Fruit fly (Drosophila melanogaster) whole organism, embryonic: ENCODE data around the gene Fer3HCH.

Source experiments
- Atf3 ChIP-seq: fragments of 200-800 bp; sonication (Bioruptor generic); optimal IDR thresholded peaks from 3 replicates; lab custom pipeline; 2016; ENCODE audit warnings: missing biosample characterization, missing genetic modification characterization
- Atf6 ChIP-seq: fragments of 200-800 bp; sonication (Bioruptor generic); IDR thresholded peaks from 2 replicates; pipeline ENCODE4 v1.3.6; 2022; ENCODE audit warnings: missing biosample characterization, missing genetic modification characterization
- Awh ChIP-seq: fragments of 200-800 bp; sonication (Bioruptor generic); IDR thresholded peaks from 2 replicates; pipeline ENCODE4, ENCODE4 v1.3.6; 2022; ENCODE audit warnings: missing biosample characterization, missing genetic modification characterization
- Bgb ChIP-seq: fragments of 200-800 bp; sonication (Bioruptor generic); IDR thresholded peaks from 2 replicates; pipeline ENCODE4 v1.3.6; 2022; ENCODE audit warnings: missing biosample characterization, missing genetic modification characterization; ENCODE audit not compliant: partially characterized antibody
- CG10979 ChIP-seq: fragments of 200-800 bp; sonication (Bioruptor generic); optimal IDR thresholded peaks from 2 replicates; lab custom pipeline; 2018; ENCODE audit warnings: missing biosample characterization, mild to moderate bottlenecking, missing genetic modification characterization, moderate library complexity
- CG11696 ChIP-seq: fragments of 200-800 bp; sonication (Bioruptor generic); IDR thresholded peaks from 2 replicates; pipeline ENCODE4 v1.3.6; 2022; ENCODE audit warnings: missing biosample characterization, missing genetic modification characterization
- CG12391 ChIP-seq: fragments of 200-800 bp; sonication (Bioruptor generic); optimal IDR thresholded peaks from 3 replicates; lab custom pipeline; 2018; ENCODE audit warnings: missing biosample characterization, mild to moderate bottlenecking, missing genetic modification characterization, moderate library complexity
- CG13287 ChIP-seq: fragments of 200-800 bp; sonication (Bioruptor generic); IDR thresholded peaks from 2 replicates; pipeline ENCODE4 v1.3.6; 2022; ENCODE audit warnings: missing biosample characterization, missing genetic modification characterization; ENCODE audit not compliant: partially characterized antibody
- CG14050 ChIP-seq: fragments of 200-800 bp; sonication (Bioruptor generic); IDR thresholded peaks from 3 replicates; pipeline ENCODE4 v1.3.6; 2022; ENCODE audit warnings: missing biosample characterization, missing genetic modification characterization
- CG18476 ChIP-seq: fragments of 200-800 bp; sonication (Bioruptor generic); optimal IDR thresholded peaks from 2 replicates; lab custom pipeline; 2016; ENCODE audit warnings: missing biosample characterization, mild to moderate bottlenecking, missing genetic modification characterization
- CG18599 ChIP-seq: fragments of 200-800 bp; sonication (Bioruptor generic); optimal IDR thresholded peaks from 3 replicates; lab custom pipeline; 2017; ENCODE audit warnings: missing biosample characterization, missing genetic modification characterization, mild to moderate bottlenecking, moderate library complexity, missing genetic modification reagents
- CG32767 ChIP-seq: fragments of 200-800 bp; sonication (Bioruptor generic); IDR thresholded peaks from 2 replicates; pipeline ENCODE4 v1.3.6; 2022; ENCODE audit warnings: missing biosample characterization, missing genetic modification characterization
- CG3838 ChIP-seq: fragments of 200-800 bp; sonication (Bioruptor generic); optimal IDR thresholded peaks from 3 replicates; lab custom pipeline; 2016; ENCODE audit warnings: missing biosample characterization, missing genetic modification characterization
- CG3995 ChIP-seq: fragments of 200-800 bp; sonication (Bioruptor generic); optimal IDR thresholded peaks from 3 replicates; lab custom pipeline; 2016; ENCODE audit warnings: missing biosample characterization, missing genetic modification characterization
- CG8290 ChIP-seq, 3 experiments: fragments of 200-800 bp; sonication (Bioruptor generic); optimal IDR thresholded peaks; 2 replicates each; lab custom pipeline; 2016 to 2019; ENCODE audit warnings: missing biosample characterization in 3 of 3, missing genetic modification characterization in 3 of 3, mild to moderate bottlenecking in 2 of 3, moderate library complexity in 1 of 3
- CG8388 ChIP-seq: fragments of 200-800 bp; sonication (Bioruptor generic); optimal IDR thresholded peaks from 2 replicates; lab custom pipeline; 2019; ENCODE audit warnings: missing biosample characterization, mild to moderate bottlenecking, missing genetic modification characterization, moderate library complexity
- CG8478 ChIP-seq: fragments of >200 bp; optimal IDR thresholded peaks from 2 replicates; lab custom pipeline; 2018
- CG9932 ChIP-seq: fragments of 200-800 bp; sonication (Bioruptor generic); IDR thresholded peaks from 2 replicates; pipeline ENCODE4 v1.3.6; 2022; ENCODE audit warnings: missing biosample characterization, missing genetic modification characterization
- D19A ChIP-seq: fragments of 200-800 bp; optimal IDR thresholded peaks from 3 replicates; lab custom pipeline; 2019; ENCODE audit warnings: missing biosample characterization, mild to moderate bottlenecking, missing genetic modification characterization, moderate library complexity
- D19B ChIP-seq: fragments of 200-800 bp; sonication (Bioruptor generic); optimal IDR thresholded peaks from 2 replicates; lab custom pipeline; 2017; ENCODE audit warnings: missing biosample characterization, mild to moderate bottlenecking, missing genetic modification characterization
- Gsc ChIP-seq: fragments of 200-800 bp; sonication (Bioruptor generic); IDR thresholded peaks from 2 replicates; pipeline ENCODE4 v1.3.6; 2022; ENCODE audit warnings: missing biosample characterization, missing genetic modification characterization
- HLH4C ChIP-seq: fragments of 200-800 bp; sonication (Bioruptor generic); IDR thresholded peaks from 3 replicates; pipeline ENCODE4 v1.3.6; 2022; ENCODE audit warnings: missing biosample characterization, missing genetic modification characterization; ENCODE audit not compliant: partially characterized antibody
- HmgZ ChIP-seq: fragments of 200-800 bp; sonication (Bioruptor generic); optimal IDR thresholded peaks from 2 replicates; lab custom pipeline; 2018; ENCODE audit warnings: missing biosample characterization, mild to moderate bottlenecking, missing genetic modification characterization
- Hmr ChIP-seq: fragments of 200-800 bp; sonication (Bioruptor generic); optimal IDR thresholded peaks from 3 replicates; lab custom pipeline; 2017; ENCODE audit warnings: mild to moderate bottlenecking, missing biosample characterization, missing genetic modification reagents, missing genetic modification characterization
- Hmx ChIP-seq: fragments of 200-800 bp; sonication (Bioruptor generic); optimal IDR thresholded peaks from 2 replicates; lab custom pipeline; 2016; ENCODE audit warnings: missing biosample characterization, missing genetic modification characterization
- Hr78 ChIP-seq, 2 experiments: fragments of 200-800 bp in 1 of 2; fragments of >200 bp in 1 of 2; sonication (Bioruptor generic) in 1 of 2; optimal IDR thresholded peaks; 2 replicates each; lab custom pipeline; 2017 to 2019; ENCODE audit warnings: missing biosample characterization in 2 of 2, missing genetic modification characterization in 2 of 2, mild to moderate bottlenecking in 1 of 2, moderate library complexity in 1 of 2
- Myb ChIP-seq: fragments of 200-800 bp; sonication (Bioruptor generic); optimal IDR thresholded peaks from 2 replicates; lab custom pipeline; 2016; ENCODE audit warnings: missing biosample characterization, missing genetic modification characterization
- Nf-YB ChIP-seq: fragments of 200-800 bp; sonication (Bioruptor generic); optimal IDR thresholded peaks from 3 replicates; lab custom pipeline; 2019; ENCODE audit warnings: missing biosample characterization, mild to moderate bottlenecking, missing genetic modification characterization, moderate library complexity
- Nf-YC ChIP-seq: fragments of 200-800 bp; optimal IDR thresholded peaks from 3 replicates; lab custom pipeline; 2019; ENCODE audit warnings: missing biosample characterization, mild to moderate bottlenecking, missing genetic modification characterization, moderate library complexity
- Opbp ChIP-seq: fragments of 200-800 bp; sonication (Bioruptor generic); IDR thresholded peaks from 3 replicates; pipeline ENCODE4 v1.3.6; 2022; ENCODE audit warnings: missing biosample characterization, missing genetic modification characterization; ENCODE audit not compliant: partially characterized antibody
- Pdp1 ChIP-seq, 2 experiments: fragments of 200-800 bp; sonication (Bioruptor generic); optimal IDR thresholded peaks; 3 replicates each; lab custom pipeline; 2016; ENCODE audit warnings: missing biosample characterization in 2 of 2, missing genetic modification characterization in 2 of 2, mild to moderate bottlenecking in 1 of 2, moderate library complexity in 1 of 2
- Ptx1 ChIP-seq: fragments of 200-800 bp; sonication (Bioruptor generic); IDR thresholded peaks from 2 replicates; pipeline ENCODE4 v1.3.6; 2022; ENCODE audit warnings: missing biosample characterization, missing genetic modification characterization
- Xbp1 ChIP-seq: fragments of 200-800 bp; sonication (Bioruptor generic); optimal IDR thresholded peaks from 3 replicates; lab custom pipeline; 2016; ENCODE audit warnings: missing biosample characterization, mild to moderate bottlenecking, missing genetic modification characterization
- az2 ChIP-seq: fragments of 200-800 bp; sonication (Bioruptor generic); optimal IDR thresholded peaks from 3 replicates; lab custom pipeline; 2016; ENCODE audit warnings: missing biosample characterization, missing genetic modification characterization
- ci ChIP-seq: fragments of 200-800 bp; sonication (Bioruptor generic); IDR thresholded peaks from 3 replicates; pipeline ENCODE4 v1.3.6; 2022; ENCODE audit warnings: missing biosample characterization, missing genetic modification characterization
- croc ChIP-seq: fragments of 200-800 bp; sonication (Bioruptor generic); conservative IDR thresholded peaks from 3 replicates; pipeline ENCODE4 v1.3.6; 2022; ENCODE audit warnings: missing biosample characterization, missing genetic modification characterization
- dm ChIP-seq: fragments of 200-800 bp; sonication (Bioruptor generic); optimal IDR thresholded peaks from 3 replicates; lab custom pipeline; 2016; ENCODE audit warnings: missing biosample characterization, missing genetic modification characterization
- gcm2 ChIP-seq: fragments of 200-800 bp; sonication (Bioruptor generic); optimal IDR thresholded peaks from 2 replicates; lab custom pipeline; 2016; ENCODE audit warnings: missing biosample characterization, missing genetic modification characterization
- grn ChIP-seq: fragments of 200-800 bp; sonication (Bioruptor generic); optimal IDR thresholded peaks from 3 replicates; lab custom pipeline; 2017; ENCODE audit warnings: missing biosample characterization, missing genetic modification characterization
- her ChIP-seq: fragments of 200-800 bp; sonication (Bioruptor generic); optimal IDR thresholded peaks from 2 replicates; lab custom pipeline; 2016; ENCODE audit warnings: missing biosample characterization, missing genetic modification characterization
- lola ChIP-seq, 3 experiments: fragments of >200 bp in 2 of 3; fragments of 200-800 bp in 1 of 3; sonication (Bioruptor generic) in 1 of 3; optimal IDR thresholded peaks; 2 replicates each; lab custom pipeline; 2017 to 2019; ENCODE audit warnings: missing biosample characterization in 3 of 3, missing genetic modification characterization in 3 of 3, mild to moderate bottlenecking in 1 of 3, moderate library complexity in 1 of 3
- nom ChIP-seq: fragments of 200-800 bp; sonication (Bioruptor generic); optimal IDR thresholded peaks from 2 replicates; lab custom pipeline; 2017; ENCODE audit warnings: missing biosample characterization, missing genetic modification characterization, mild to moderate bottlenecking, moderate library complexity, missing genetic modification reagents
- oc ChIP-seq: fragments of 200-800 bp; sonication (Bioruptor generic); optimal IDR thresholded peaks from 2 replicates; lab custom pipeline; 2018; ENCODE audit warnings: missing biosample characterization, mild to moderate bottlenecking, missing genetic modification characterization, moderate library complexity
- peb ChIP-seq: fragments of 200-800 bp; sonication (Bioruptor generic); IDR thresholded peaks from 2 replicates; pipeline ENCODE4 v1.3.6; 2022; ENCODE audit warnings: missing biosample characterization, missing genetic modification characterization
- phol ChIP-seq: fragments of 200-800 bp; sonication (Bioruptor generic); optimal IDR thresholded peaks from 3 replicates; lab custom pipeline; 2018; ENCODE audit warnings: missing biosample characterization, mild to moderate bottlenecking, missing genetic modification characterization, moderate library complexity
- row ChIP-seq: fragments of 200-800 bp; sonication (Bioruptor generic); IDR thresholded peaks from 3 replicates; pipeline ENCODE4 v1.3.6; 2022; ENCODE audit warnings: missing biosample characterization, missing genetic modification characterization
- stc ChIP-seq: fragments of 200-800 bp; sonication (Bioruptor generic); IDR thresholded peaks from 2 replicates; pipeline ENCODE4 v1.3.6; 2022; ENCODE audit warnings: missing biosample characterization, missing genetic modification characterization
- vfl ChIP-seq: fragments of 200-800 bp; sonication (Bioruptor generic); optimal IDR thresholded peaks from 2 replicates; lab custom pipeline; 2016; ENCODE audit warnings: missing biosample characterization, missing genetic modification characterization
- wek ChIP-seq: fragments of 200-800 bp; sonication (Bioruptor generic); optimal IDR thresholded peaks from 3 replicates; lab custom pipeline; 2018; ENCODE audit warnings: missing biosample characterization, mild to moderate bottlenecking, missing genetic modification characterization, moderate library complexity
- yki ChIP-seq: fragments of >200 bp; optimal IDR thresholded peaks from 3 replicates; lab custom pipeline; 2018

The Fer3HCH gene

DNA sequence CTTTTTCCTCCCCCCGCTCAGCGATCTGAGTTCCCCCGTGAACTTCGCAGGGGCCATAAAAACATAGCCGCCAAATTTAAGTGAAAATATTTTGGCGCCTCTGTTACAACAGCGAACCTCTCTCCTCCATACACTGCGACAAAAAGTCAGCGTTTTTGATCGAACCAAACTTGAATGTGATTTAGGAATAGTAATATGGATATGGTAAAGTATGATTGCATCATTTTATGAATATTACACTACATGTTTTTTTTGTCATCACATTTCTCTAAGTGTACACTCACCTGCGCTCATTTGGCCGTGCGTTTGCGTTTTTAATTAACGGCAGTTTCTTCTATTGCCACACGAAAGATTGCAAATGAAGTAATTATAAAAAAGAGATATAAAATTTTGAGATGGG, 27.7 kb upstream of the Fer3HCH start (continued):
- TF ChIP-seq croc (GFP tag; lab: Robert Waterston, UW) (0 out of 3 replicates have a peak, but pooled peaks have one; percentile 23), vfl (GFP tag; lab: Kevin White, UChicago) (no peak), dm (GFP tag; lab: Kevin White, UChicago) (no peak), Myb (GFP tag; lab: Kevin White, UChicago) (peak; percentile 7), lola (GFP tag; optimal IDR thresholded peaks at IDR 0.05; lab: Kevin White, UChicago) (no peak), Nf-YC (no peak), CG13287 (no peak), her (GFP tag; lab: Kevin White, UChicago) (no peak), Awh (peak; percentile 75), peb (GFP tag; lab: Robert Waterston, UW) (no peak), CG8388 (GFP tag; lab: Kevin White, UChicago) (peak; percentile 61), nom (GFP tag; lab: Kevin White, UChicago) (no peak), CG9932 (GFP tag; lab: Robert Waterston, UW) (0 out of 2 replicates have a peak, but pooled peaks have one; percentile 13), CG8478 (no peak), Ptx1 (GFP tag; lab: Robert Waterston, UW) (peak; percentile 76), az2 (GFP tag; lab: Kevin White, UChicago) (peak; percentile 60), CG10979 (tag; lab: Kevin White, UChicago) (peak; percentile 52), yki (lab: Kevin White, UChicago) (no peak), Hr78 (GFP tag; optimal IDR thresholded peaks at IDR 0.05; lab: Kevin White, UChicago) (peak in 1 of 2 experiments; percentile 24), Opbp (GFP tag; lab: Robert Waterston, UW) (no peak), wek (GFP tag; lab: Kevin White, UChicago) (peak; percentile 14), Hmx (GFP tag; lab: Kevin White, UChicago) (no peak), CG18599 (peak; percentile 31), oc (peak; percentile 45), Atf6 (GFP tag; lab: Robert Waterston, UW) (peak; percentile 43; the same call in 1 of the 2 replicates), CG12391 (tag; lab: Kevin White, UChicago) (peak; percentile 59)

- no peak for TF ChIP-seq Gsc
- TF ChIP-seq Myb (GFP tag; lab: Kevin White, UChicago) = no peak
- TF ChIP-seq D19B (GFP tag; lab: Kevin White, UChicago) = peak; percentile 43
- TF ChIP-seq CG8290 (GFP tag; optimal IDR thresholded peaks at IDR 0.05; lab: Kevin White, UChicago) = peak; percentile 0
- peak in 1 of 2 experiments; percentile 11 for TF ChIP-seq CG8290 (tag; optimal IDR thresholded peaks at IDR 0.05; lab: Kevin White, UChicago)
- 0 out of 2 replicates have a peak, but pooled peaks have one; percentile 29 for TF ChIP-seq Bgb
- peak; percentile 25 for TF ChIP-seq HmgZ (tag; lab: Kevin White, UChicago)
- no peak for TF ChIP-seq Atf3 (GFP tag; lab: Kevin White, UChicago)
- TF ChIP-seq peb (GFP tag; lab: Robert Waterston, UW) = no peak
- no peak for TF ChIP-seq CG3995 (GFP tag; lab: Kevin White, UChicago)
- peak; percentile 47 for TF ChIP-seq CG18476 (GFP tag; lab: Kevin White, UChicago)
- TF ChIP-seq ci (GFP tag; lab: Robert Waterston, UW) = no peak
- TF ChIP-seq row (GFP tag; lab: Robert Waterston, UW) = no peak
- TF ChIP-seq CG3838 (GFP tag; lab: Kevin White, UChicago) = no peak
- no peak for TF ChIP-seq CG14050 (GFP tag; lab: Robert Waterston, UW)
- peak in 1 of 2 experiments; percentile 0 for TF ChIP-seq Pdp1 (GFP tag; optimal IDR thresholded peaks at IDR 0.05; lab: Kevin White, UChicago)
- TF ChIP-seq gcm2 (GFP tag; lab: Kevin White, UChicago) = no peak
- no peak for TF ChIP-seq stc (GFP tag; lab: Robert Waterston, UW)
- no peak for TF ChIP-seq Nf-YB
- TF ChIP-seq HLH4C (GFP tag; lab: Robert Waterston, UW) = peak; percentile 44
- no peak for TF ChIP-seq CG11696 (GFP tag; lab: Robert Waterston, UW)
- no peak for TF ChIP-seq grn (GFP tag; lab: Kevin White, UChicago)
- TF ChIP-seq CG32767 (GFP tag; lab: Robert Waterston, UW) = no peak
- TF ChIP-seq Xbp1 = no peak
- peak; percentile 7 for TF ChIP-seq D19A (tag; lab: Kevin White, UChicago)
- no peak for TF ChIP-seq phol (tag; lab: Kevin White, UChicago)
- TF ChIP-seq Hmr (GFP tag; lab: Kevin White, UChicago) = no peak
Observed at dm6 chrX:13134811-13135210, 26.8 kb upstream of the Fer3HCH start.
